Fruit fly (Drosophila melanogaster): ENCODE data around the gene nop5.
A peak's percentile ranks its signal among the peaks of the same experiment; 100 is the strongest.

DNA sequence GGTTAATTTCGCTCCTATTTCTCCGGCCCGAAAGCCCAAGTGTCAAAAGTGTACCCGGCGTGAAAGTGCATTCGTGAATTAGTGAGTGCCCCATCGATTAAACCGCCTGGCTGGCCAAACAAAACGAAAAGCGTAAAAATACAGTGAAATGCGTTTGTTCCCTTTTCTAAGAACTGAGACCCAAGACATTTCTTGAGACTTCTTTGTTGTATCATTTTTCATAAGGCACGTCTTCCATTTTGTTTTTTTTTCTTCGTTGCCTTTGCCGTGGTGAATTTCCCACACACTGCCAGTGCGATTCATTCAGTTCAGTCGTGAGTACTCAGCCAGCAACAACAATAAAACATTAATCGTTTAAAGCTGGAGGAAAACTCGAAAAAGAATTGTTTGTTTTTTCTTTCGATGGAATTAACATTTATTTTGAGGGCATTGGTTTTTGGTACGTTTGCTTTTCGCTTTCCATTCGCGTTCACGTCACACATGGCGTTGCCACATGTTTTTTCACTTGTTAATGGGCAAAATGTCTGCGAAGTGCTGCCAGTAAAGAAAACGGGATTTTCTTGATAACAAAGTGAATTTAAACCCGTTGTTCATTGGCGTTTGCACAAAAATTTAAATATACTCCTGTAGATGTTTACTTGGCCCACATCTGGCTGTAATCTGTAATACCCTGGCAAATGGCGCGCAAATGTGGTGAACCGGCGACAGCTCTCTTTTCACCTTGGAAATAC, 3.0 kb upstream of the nop5 start:
- TF ChIP-seq Ets98B (GFP tag; IDR thresholded peaks at IDR 0.05) (no peak), CG4496 (GFP tag; IDR thresholded peaks at IDR 0.05) (0 out of 3 replicates have a peak, but pooled peaks have one; percentile 18), CG17806 (tag; optimal IDR thresholded peaks at IDR 0.05) (no peak), CG15710 (tag; optimal IDR thresholded peaks at IDR 0.05) (no peak), CG9948 (tag; optimal IDR thresholded peaks at IDR 0.05) (no peak), Pif1A (GFP tag; optimal IDR thresholded peaks at IDR 0.05) (no peak), EcR (GFP tag; optimal IDR thresholded peaks at IDR 0.05) (peak; percentile 96), CG8301 (tag; optimal IDR thresholded peaks at IDR 0.05) (peak; percentile 14)
